Worm (Caenorhabditis elegans) whole organism, L4 larva: ENCODE results near the gene Y70C5A.3.

Source experiments
- D1046.2 ChIP-seq: fragments of 200-800 bp; sonication (Bioruptor generic); IDR thresholded peaks from 2 replicates; pipeline ENCODE4 v1.3.6; 2022; ENCODE audit warnings: missing genetic modification characterization, missing compliant biosample characterization
- T20F7.1 ChIP-seq: fragments of 200-800 bp; sonication (Bioruptor generic); optimal IDR thresholded peaks from 2 replicates; lab custom pipeline; 2018; ENCODE audit warnings: mild to moderate bottlenecking, missing genetic modification characterization, missing compliant biosample characterization
- Y105C5A.15 ChIP-seq: fragments of 200-800 bp; sonication (Bioruptor generic); IDR thresholded peaks from 2 replicates; pipeline ENCODE4 v1.3.6; 2022; ENCODE audit warnings: missing genetic modification characterization, missing compliant biosample characterization
- aha-1 ChIP-seq: fragments of 150-350 bp; peaks from one replicate; lab custom pipeline; 2014; ENCODE audit warnings: missing biosample characterization, missing genetic modification characterization
- ama-1 ChIP-seq: fragments of 150-350 bp; optimal IDR thresholded peaks from 2 replicates; lab custom pipeline; 2014; ENCODE audit warnings: inconsistent platforms, mixed read lengths
- ceh-28 ChIP-seq: fragments of 150-350 bp; optimal IDR thresholded peaks from 2 replicates; lab custom pipeline; 2014; ENCODE audit warnings: missing biosample characterization, missing genetic modification reagents, missing genetic modification characterization
- ceh-62 ChIP-seq: sonication (generic microtip); optimal IDR thresholded peaks from 2 replicates; lab custom pipeline; 2017; ENCODE audit warnings: missing biosample characterization, missing genetic modification characterization
- dmd-6 ChIP-seq: fragments of 200-800 bp; sonication (Bioruptor generic); IDR thresholded peaks from 2 replicates; pipeline ENCODE4 v1.3.6; 2022; ENCODE audit warnings: missing genetic modification reagents, missing genetic modification characterization, missing compliant biosample characterization
- dmd-8 ChIP-seq: fragments of 200-800 bp; sonication (Bioruptor generic); IDR thresholded peaks from 2 replicates; pipeline ENCODE4 v1.3.6; 2022; ENCODE audit warnings: missing genetic modification characterization, missing compliant biosample characterization
- dmd-9 ChIP-seq: fragments of 200-800 bp; sonication (Bioruptor generic); IDR thresholded peaks from 2 replicates; pipeline ENCODE4 v1.3.6; 2022; ENCODE audit warnings: missing genetic modification reagents, missing genetic modification characterization, missing compliant biosample characterization
- egl-27 ChIP-seq: sonication (generic microtip); optimal IDR thresholded peaks from 3 replicates; lab custom pipeline; 2017; ENCODE audit warnings: missing biosample characterization, missing genetic modification reagents, missing genetic modification characterization
- gei-8 ChIP-seq: fragments of 200-800 bp; sonication (Bioruptor generic); optimal IDR thresholded peaks from 2 replicates; lab custom pipeline; 2018; ENCODE audit warnings: mild to moderate bottlenecking, missing genetic modification characterization, missing compliant biosample characterization
- hlh-11 ChIP-seq: fragments of 200-800 bp; sonication (Bioruptor generic); optimal IDR thresholded peaks from 2 replicates; lab custom pipeline; 2018; ENCODE audit warnings: mild to moderate bottlenecking, missing genetic modification characterization, missing compliant biosample characterization
- lin-15B ChIP-seq: fragments of 150-350 bp; sonication (generic microtip); optimal IDR thresholded peaks from 3 replicates; lab custom pipeline; 2014; ENCODE audit warnings: missing biosample characterization, missing genetic modification characterization
- lin-29 ChIP-seq: fragments of 200-800 bp; sonication (Bioruptor generic); IDR thresholded peaks from 2 replicates; pipeline ENCODE4 v1.3.6; 2022; ENCODE audit warnings: missing genetic modification reagents, missing genetic modification characterization, missing compliant biosample characterization
- madf-5 ChIP-seq, 2 experiments: fragments of 200-800 bp; sonication (Bioruptor generic); IDR thresholded peaks; 2 replicates each; pipeline ENCODE4 v1.3.6; 2022; ENCODE audit warnings: missing compliant biosample characterization in 2 of 2, missing genetic modification characterization in 2 of 2
- madf-9 ChIP-seq: fragments of 200-800 bp; sonication (Bioruptor generic); conservative IDR thresholded peaks from 2 replicates; pipeline ENCODE4 v1.3.6; 2022; ENCODE audit warnings: missing genetic modification reagents, missing genetic modification characterization, missing compliant biosample characterization
- mdl-1 ChIP-seq, 2 experiments: fragments of 150-350 bp in 1 of 2; sonication (generic microtip) in 1 of 2; optimal IDR thresholded peaks; 2 replicates each; lab custom pipeline; 2014 to 2017; ENCODE audit warnings: missing biosample characterization in 2 of 2, missing genetic modification characterization in 2 of 2
- mdt-29 ChIP-seq: fragments of 200-800 bp; sonication (Bioruptor generic); IDR thresholded peaks from 2 replicates; pipeline ENCODE4 v1.3.6; 2022; ENCODE audit warnings: missing genetic modification reagents, missing genetic modification characterization, missing compliant biosample characterization
- mes-2 ChIP-seq: sonication (generic microtip); optimal IDR thresholded peaks from 2 replicates; lab custom pipeline; 2016; ENCODE audit warnings: missing genotype, mild to moderate bottlenecking, missing genetic modification characterization, missing compliant biosample characterization; ENCODE audit not compliant: poor library complexity, severe bottlenecking
- mxl-2 ChIP-seq: fragments of 200-800 bp; sonication (Bioruptor generic); conservative IDR thresholded peaks from 2 replicates; pipeline ENCODE4 v1.3.6; 2022; ENCODE audit warnings: missing genetic modification reagents, missing genetic modification characterization, missing compliant biosample characterization
- nhr-11 ChIP-seq: fragments of 150-350 bp; optimal IDR thresholded peaks from 2 replicates; lab custom pipeline; 2014; ENCODE audit warnings: missing biosample characterization, missing genetic modification characterization
- nhr-28 ChIP-seq: fragments of 150-350 bp; optimal IDR thresholded peaks from 2 replicates; lab custom pipeline; 2014; ENCODE audit warnings: missing biosample characterization, missing genetic modification characterization
- nhr-77 ChIP-seq: fragments of 150-350 bp; optimal IDR thresholded peaks from 2 replicates; lab custom pipeline; 2014; ENCODE audit warnings: missing biosample characterization, missing genetic modification characterization
- php-3 ChIP-seq: fragments of 200-800 bp; sonication (Bioruptor generic); IDR thresholded peaks from 2 replicates; pipeline ENCODE4 v1.3.6; 2022; ENCODE audit warnings: missing genetic modification reagents, missing genetic modification characterization, missing compliant biosample characterization
- pqm-1 ChIP-seq: sonication (generic microtip); optimal IDR thresholded peaks from 2 replicates; lab custom pipeline; 2017; ENCODE audit warnings: missing biosample characterization, missing genetic modification characterization
- snpc-1.2 ChIP-seq: fragments of 200-800 bp; sonication (Bioruptor generic); IDR thresholded peaks from 2 replicates; pipeline ENCODE4 v1.3.6; 2022; ENCODE audit warnings: missing genetic modification reagents, missing genetic modification characterization, missing compliant biosample characterization
- spr-1 ChIP-seq: sonication (generic microtip); optimal IDR thresholded peaks from 2 replicates; lab custom pipeline; 2016; ENCODE audit warnings: mild to moderate bottlenecking, missing genetic modification characterization, missing compliant biosample characterization
- unc-62 ChIP-seq, 3 experiments: fragments of 150-350 bp in 1 of 3; sonication (generic microtip); optimal IDR thresholded peaks in 2 of 3; peaks in 1 of 3; 1 replicate in 1 of 3; 2 replicates in 2 of 3; lab custom pipeline; 2014 to 2017; ENCODE audit warnings: missing biosample characterization in 3 of 3, missing genetic modification characterization in 3 of 3, missing genetic modification reagents in 3 of 3, missing genotype in 1 of 3
- vab-7 ChIP-seq: fragments of 200-800 bp; sonication (Bioruptor generic); IDR thresholded peaks from 2 replicates; pipeline ENCODE4 v1.3.6; 2022; ENCODE audit warnings: missing genetic modification reagents, missing genetic modification characterization, missing compliant biosample characterization
- zag-1 ChIP-seq: fragments of 150-350 bp; optimal IDR thresholded peaks from 2 replicates; lab custom pipeline; 2014; ENCODE audit warnings: missing biosample characterization, missing genetic modification characterization
- zfp-2 ChIP-seq: sonication (generic microtip); optimal IDR thresholded peaks from 2 replicates; lab custom pipeline; 2016; ENCODE audit warnings: mild to moderate bottlenecking, missing genetic modification characterization, missing compliant biosample characterization
- ztf-7 ChIP-seq: fragments of 150-350 bp; optimal IDR thresholded peaks from 2 replicates; lab custom pipeline; 2014; ENCODE audit warnings: missing biosample characterization, missing genetic modification characterization

The Y70C5A.3 gene

ce11 chrV:16635911-16636310, 15.2 kb upstream of the Y70C5A.3 start, which contains the start of gene mltn-11:
TSS of gene mltn-11 (plus strand) at chrV:16636186.
- TF ChIP-seq ama-1, result no peak
- TF ChIP-seq T20F7.1, result no peak
- TF ChIP-seq madf-9 (GFP tag; lab: Robert Waterston, UW), result no peak
- TF ChIP-seq lin-15B (tag; lab: Kevin White, UChicago), result no peak
- no peak for TF ChIP-seq ceh-28 (tag; lab: Kevin White, UChicago)
- no peak for TF ChIP-seq mdl-1 (tag; optimal IDR thresholded peaks at IDR 0.05; lab: Kevin White, UChicago)
- TF ChIP-seq nhr-28 (tag; lab: Kevin White, UChicago), result no peak

- TF ChIP-seq dmd-9 (GFP tag; lab: Robert Waterston, UW) (no peak), nhr-28 (tag; lab: Kevin White, UChicago) (no peak), zfp-2 (tag; lab: Kevin White, UChicago) (no peak), mxl-2 (no peak), D1046.2 (GFP tag; lab: Robert Waterston, UW) (no peak), aha-1 (peak; percentile 58), ztf-7 (tag; lab: Kevin White, UChicago) (no peak), zag-1 (tag; lab: Kevin White, UChicago) (no peak), nhr-11 (tag; lab: Kevin White, UChicago) (no peak), lin-29 (GFP tag; lab: Robert Waterston, UW) (no peak), vab-7 (GFP tag; lab: Robert Waterston, UW) (no peak), unc-62 (GFP tag; optimal IDR thresholded peaks at IDR 0.05 in 1 of 2; lab: Kevin White, UChicago) (peak in 1 of 2 experiments; percentile 27), unc-62 (tag; optimal IDR thresholded peaks at IDR 0.05; lab: Kevin White, UChicago) (no peak), mdt-29 (no peak), ceh-62 (tag; lab: Kevin White, UChicago) (no peak)
Measured at ce11 chrV:16629600-16629999, 8.9 kb upstream of the Y70C5A.3 start, which contains the start of gene srd-21. TSS of gene srd-21 (plus strand) at chrV:16629900.

ce11 chrV:16628991-16629390, 8.3 kb upstream of the Y70C5A.3 start, which contains the start of gene W06G6.2:
TSS of gene W06G6.2 (plus strand) at chrV:16629291.
- no peak for TF ChIP-seq madf-5 (GFP tag; IDR thresholded peaks at IDR 0.05; lab: Robert Waterston, UW)
- TF ChIP-seq mes-2, result no peak

- TF ChIP-seq mxl-2 (no peak), hlh-11 (tag; lab: Kevin White, UChicago) (peak; percentile 4), pqm-1 (peak; percentile 62), gei-8 (GFP tag; lab: Kevin White, UChicago) (no peak), mdt-29 (no peak), nhr-77 (tag; lab: Kevin White, UChicago) (no peak), Y105C5A.15 (GFP tag; lab: Robert Waterston, UW) (no peak), zag-1 (tag; lab: Kevin White, UChicago) (no peak), snpc-1.2 (GFP tag; lab: Robert Waterston, UW) (no peak), dmd-6 (no peak; the same call in 1 of the 2 replicates), php-3 (GFP tag; lab: Robert Waterston, UW) (peak; percentile 59; the same call in 1 of the 2 replicates), nhr-28 (tag; lab: Kevin White, UChicago) (peak; percentile 7), spr-1 (no peak), dmd-8 (no peak)
- TF ChIP-seq, all 104 proteins: peak for 4
Measured at ce11 chrV:16627962-16628361, 7.2 kb upstream of the Y70C5A.3 start, which contains the start of gene oac-53. TSS of gene oac-53 (minus strand) at chrV:16627970.

- TF ChIP-seq snpc-1.2 (GFP tag; lab: Robert Waterston, UW) (0 out of 2 replicates have a peak, but pooled peaks have one; percentile 9), egl-27 (tag; lab: Kevin White, UChicago) (no peak), unc-62 (GFP tag; optimal IDR thresholded peaks at IDR 0.05 in 1 of 2; lab: Kevin White, UChicago) (peak in 1 of 2 experiments; percentile 20), unc-62 (tag; optimal IDR thresholded peaks at IDR 0.05; lab: Kevin White, UChicago) (no peak)
Measured at ce11 chrV:16622754-16623261, 2.1 kb upstream of the Y70C5A.3 start, which contains the start of gene Y70C5A.2. TSS of gene Y70C5A.2 (minus strand) at chrV:16623211.
